Worm (Caenorhabditis elegans) whole organism, L4/young adult: ENCODE results near the gene F49C5.10.

Experiments used
- W03F9.2 ChIP-seq: fragments of 150-350 bp; optimal IDR thresholded peaks from 2 replicates; lab custom pipeline; 2014; ENCODE audit warnings: missing biosample characterization, missing genetic modification characterization
- dao-5 ChIP-seq: sonication (generic microtip); optimal IDR thresholded peaks from 2 replicates; lab custom pipeline; 2016; ENCODE audit warnings: missing genotype, missing genetic modification characterization, moderate library complexity, missing compliant biosample characterization
- him-1 ChIP-seq: sonication (generic microtip); optimal IDR thresholded peaks from 2 replicates; lab custom pipeline; 2016; ENCODE audit warnings: missing genotype, missing genetic modification reagents, missing genetic modification characterization, missing compliant biosample characterization

- TF ChIP-seq dao-5 (no peak), him-1 (tag; lab: Kevin White, UChicago) (no peak), W03F9.2 (tag; lab: Kevin White, UChicago) (no peak)
Measured at ce11 chrII:12572760-12573159, 26.2 kb downstream of the F49C5.10 start, which contains the start of gene Y38E10A.35.
